Worm (Caenorhabditis elegans): ENCODE measurements around the gene ZK616.61.

Gene ZK616.61

DNA sequence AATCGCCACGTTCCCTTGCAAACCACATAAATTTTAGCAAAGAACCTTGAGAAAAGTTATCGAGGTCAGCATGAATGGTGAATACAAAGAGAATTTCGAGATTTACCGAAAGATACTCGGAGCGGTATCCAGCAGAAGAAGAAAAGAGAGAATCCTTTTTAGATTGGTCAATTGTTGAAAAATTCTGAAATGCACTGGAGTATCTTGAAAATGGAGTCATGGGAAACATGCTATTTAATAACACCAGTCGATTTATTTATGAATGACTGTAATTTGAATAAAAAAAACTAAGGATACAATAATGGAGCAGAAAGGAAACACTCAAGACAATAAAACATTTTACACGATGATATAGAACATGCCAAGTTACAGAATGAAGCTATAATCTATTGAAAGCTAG lies 15.5 kb upstream of the ZK616.61 start:
- TF ChIP-seq nhr-6 (tag; optimal IDR thresholded peaks at IDR 0.05): no peak
- TF ChIP-seq ZK546.5 (tag; optimal IDR thresholded peaks at IDR 0.05): no peak
- no peak for TF ChIP-seq elt-3 (tag; optimal IDR thresholded peaks at IDR 0.05)
- no peak for TF ChIP-seq nhr-21 (tag; optimal IDR thresholded peaks at IDR 0.05)
- TF ChIP-seq nhr-25 (tag; optimal IDR thresholded peaks at IDR 0.05): peak; percentile 13
- no peak for TF ChIP-seq ceh-82 (tag; optimal IDR thresholded peaks at IDR 0.05)
- TF ChIP-seq lin-13 (GFP tag; optimal IDR thresholded peaks at IDR 0.05): no peak

DNA sequence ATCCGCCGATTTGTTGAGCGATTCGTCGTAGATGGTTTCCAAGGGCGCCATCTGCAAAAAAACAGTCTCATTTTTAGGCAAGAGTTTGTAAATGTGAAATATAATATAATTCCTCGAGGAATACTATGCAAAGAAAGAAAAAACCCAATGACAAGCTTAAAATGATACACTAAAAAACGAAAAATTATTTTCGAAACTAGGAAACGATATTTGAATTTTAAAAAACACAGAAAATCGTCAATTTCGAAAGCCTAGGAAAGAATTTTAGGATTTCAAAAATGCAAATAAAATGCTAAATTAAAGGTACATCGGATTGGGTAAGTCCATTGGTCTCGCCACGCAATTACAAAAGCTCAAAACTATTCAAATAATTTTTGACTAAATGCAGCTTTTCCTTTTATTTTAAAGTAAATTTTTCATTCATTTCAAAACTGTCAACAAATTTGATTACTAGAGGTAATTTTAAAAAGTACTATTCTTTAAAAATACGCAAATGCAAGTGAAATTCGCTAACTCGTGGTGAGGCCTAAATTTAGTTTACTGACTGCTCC lies 13.9 kb upstream of the ZK616.61 start, which contains the start of the genes htp-1 and ZK616.5:
Gene htp-1 (minus strand): TSS at position 51 of the 551 bp plus-strand sequence.
Gene ZK616.5 (plus strand): TSS at position 423 of the 551 bp plus-strand sequence.
- TF ChIP-seq unc-62 (GFP tag; optimal IDR thresholded peaks at IDR 0.05) (no peak), peb-1 (tag; optimal IDR thresholded peaks at IDR 0.05) (no peak), nhr-10 (tag; optimal IDR thresholded peaks at IDR 0.05) (no peak), elt-1 (tag; optimal IDR thresholded peaks at IDR 0.05) (no peak), F13H6.1 (tag; optimal IDR thresholded peaks at IDR 0.05) (no peak), ceh-82 (tag; optimal IDR thresholded peaks at IDR 0.05) (no peak), ama-1 (optimal IDR thresholded peaks at IDR 0.05) (no peak), alr-1 (tag; optimal IDR thresholded peaks at IDR 0.05) (no peak), unc-39 (tag; optimal IDR thresholded peaks at IDR 0.05) (no peak), lin-13 (GFP tag; optimal IDR thresholded peaks at IDR 0.05) (no peak)

DNA sequence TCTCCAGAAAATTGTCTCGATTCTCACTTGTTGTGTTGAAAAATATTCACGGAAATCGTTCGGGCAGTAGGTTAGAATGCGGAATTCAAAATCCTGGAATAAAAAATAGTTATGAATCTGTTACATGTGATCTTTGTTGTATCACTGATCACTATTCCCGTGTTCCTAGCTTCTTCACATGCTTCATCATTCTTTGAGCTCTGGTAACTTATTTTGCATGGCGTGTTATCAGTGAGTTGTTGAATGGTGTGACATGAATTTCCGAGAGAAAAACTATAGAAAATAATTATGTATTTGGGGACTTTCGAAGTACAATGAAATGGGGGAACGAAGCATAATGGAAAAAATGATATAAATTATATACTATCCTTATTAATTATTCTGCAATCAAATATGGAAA lies 11.9 kb upstream of the ZK616.61 start:
- TF ChIP-seq fos-1 (tag; optimal IDR thresholded peaks at IDR 0.05) (peak; percentile 19), gmeb-1 (tag; optimal IDR thresholded peaks at IDR 0.05) (peak; percentile 40), nhr-129 (tag; optimal IDR thresholded peaks at IDR 0.05) (no peak), sma-9 (GFP tag; optimal IDR thresholded peaks at IDR 0.05) (peak; percentile 16), sma-9 (tag; optimal IDR thresholded peaks at IDR 0.05) (no peak), aly-2 (tag; optimal IDR thresholded peaks at IDR 0.05) (no peak), ceh-16 (tag; optimal IDR thresholded peaks at IDR 0.05) (no peak)

DNA sequence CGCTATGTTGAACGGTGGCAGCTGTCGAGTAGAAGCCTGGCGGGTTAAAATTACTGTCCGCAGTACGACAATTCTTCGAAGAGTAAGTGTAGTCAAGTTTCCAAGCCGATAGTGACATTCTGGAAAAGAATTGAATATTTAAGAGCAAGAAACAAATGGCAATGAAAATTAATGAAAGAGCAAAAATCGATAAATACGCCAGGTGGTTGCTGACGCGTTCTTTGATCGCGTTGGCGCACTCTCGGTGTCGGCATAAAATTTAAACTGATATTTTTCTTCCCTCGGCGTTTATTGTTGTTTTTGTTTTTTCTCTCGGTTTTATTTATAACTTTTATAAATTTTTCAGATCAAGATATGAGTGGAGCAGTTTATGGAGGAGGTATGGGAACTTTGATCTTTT lies 10.8 kb upstream of the ZK616.61 start, which contains the start of the genes perm-3 and swsn-6:
Gene perm-3 (minus strand): TSS at position 118 of the 400 bp plus-strand sequence.
Gene swsn-6 (plus strand): TSS at position 347 of the 400 bp plus-strand sequence.
- peak; percentile 55 for TF ChIP-seq lin-11 (tag; optimal IDR thresholded peaks at IDR 0.05)
- TF ChIP-seq R02D3.7 (tag; optimal IDR thresholded peaks at IDR 0.05): peak; percentile 25
- TF ChIP-seq gmeb-1 (tag; optimal IDR thresholded peaks at IDR 0.05): peak; percentile 85
- peak; percentile 69 for TF ChIP-seq sma-3 (GFP tag; optimal IDR thresholded peaks at IDR 0.05)
- peak; percentile 60 for TF ChIP-seq nhr-129 (tag; optimal IDR thresholded peaks at IDR 0.05)
- no peak for TF ChIP-seq mdl-1 (tag; optimal IDR thresholded peaks at IDR 0.05)
- TF ChIP-seq unc-55 (GFP tag; optimal IDR thresholded peaks at IDR 0.05): peak; percentile 90
- peak; percentile 63 for TF ChIP-seq nhr-6 (tag; optimal IDR thresholded peaks at IDR 0.05)
- TF ChIP-seq F13H6.1 (tag; optimal IDR thresholded peaks at IDR 0.05): peak; percentile 77
- TF ChIP-seq nhr-25 (tag; optimal IDR thresholded peaks at IDR 0.05): peak; percentile 74
- TF ChIP-seq mab-5 (tag; optimal IDR thresholded peaks at IDR 0.05): peak; percentile 83
- peak; percentile 67 for TF ChIP-seq sem-4 (tag; optimal IDR thresholded peaks at IDR 0.05)
- no peak for TF ChIP-seq elt-3 (tag; optimal IDR thresholded peaks at IDR 0.05)
- TF ChIP-seq C34F6.9 (tag; optimal IDR thresholded peaks at IDR 0.05): peak; percentile 90
- TF ChIP-seq nhr-11 (tag; optimal IDR thresholded peaks at IDR 0.05): no peak
- no peak for TF ChIP-seq ama-1 (optimal IDR thresholded peaks at IDR 0.05)
- peak; percentile 74 for TF ChIP-seq nhr-10 (tag; optimal IDR thresholded peaks at IDR 0.05)
- no peak for TF ChIP-seq nhr-12 (tag; optimal IDR thresholded peaks at IDR 0.05)
- no peak for TF ChIP-seq unc-62 (GFP tag; optimal IDR thresholded peaks at IDR 0.05)
- TF ChIP-seq lsy-2 (tag; optimal IDR thresholded peaks at IDR 0.05): peak; percentile 87 to 92
- TF ChIP-seq nhr-23 (tag; optimal IDR thresholded peaks at IDR 0.05): no peak
- TF ChIP-seq lin-39 (tag; optimal IDR thresholded peaks at IDR 0.05): no peak
- TF ChIP-seq zag-1 (tag; optimal IDR thresholded peaks at IDR 0.05): peak; percentile 27
- TF ChIP-seq egl-27 (tag; optimal IDR thresholded peaks at IDR 0.05): peak; percentile 70
- no peak for TF ChIP-seq aly-2 (tag; optimal IDR thresholded peaks at IDR 0.05)
- TF ChIP-seq mbf-1 (tag; optimal IDR thresholded peaks at IDR 0.05): no peak
- TF ChIP-seq ztf-4 (tag; optimal IDR thresholded peaks at IDR 0.05): no peak
- TF ChIP-seq ceh-82 (tag; optimal IDR thresholded peaks at IDR 0.05): no peak
- TF ChIP-seq ztf-11 (tag; optimal IDR thresholded peaks at IDR 0.05): no peak
- TF ChIP-seq nhr-77 (tag; optimal IDR thresholded peaks at IDR 0.05): no peak
- peak; percentile 60 for TF ChIP-seq fos-1 (tag; optimal IDR thresholded peaks at IDR 0.05)
- TF ChIP-seq sma-9 (GFP tag; optimal IDR thresholded peaks at IDR 0.05): peak; percentile 84
- TF ChIP-seq sma-9 (tag; optimal IDR thresholded peaks at IDR 0.05): no peak
- TF ChIP-seq ztf-1 (GFP tag; conservative IDR thresholded peaks at IDR 0.05): no peak
- TF ChIP-seq elt-1 (tag; optimal IDR thresholded peaks at IDR 0.05): no peak
- TF ChIP-seq Y55F3AM.14 (GFP tag; optimal IDR thresholded peaks at IDR 0.05): no peak
- no peak for TF ChIP-seq peb-1 (tag; optimal IDR thresholded peaks at IDR 0.05)
- TF ChIP-seq crh-2 (tag; optimal IDR thresholded peaks at IDR 0.05): peak; percentile 83
- TF ChIP-seq dmd-4 (tag; optimal IDR thresholded peaks at IDR 0.05): no peak
- TF ChIP-seq nhr-21 (tag; optimal IDR thresholded peaks at IDR 0.05): peak; percentile 51
- TF ChIP-seq nhr-237 (tag; optimal IDR thresholded peaks at IDR 0.05): no peak

All from whole organism, L2 larva.